Worm (Caenorhabditis elegans) whole organism, young adult: ENCODE data around the gene sre-56.

Experiments used
- F22D6.2 ChIP-seq: sonication (generic microtip); optimal IDR thresholded peaks from 2 replicates; lab custom pipeline; 2016; ENCODE audit warnings: mild to moderate bottlenecking, missing genetic modification characterization, missing compliant biosample characterization
- F49E8.2 ChIP-seq: sonication (generic microtip); optimal IDR thresholded peaks from 3 replicates; lab custom pipeline; 2017; ENCODE audit warnings: missing genetic modification characterization, mild to moderate bottlenecking, missing compliant biosample characterization, antibody characterized with exemption, moderate library complexity; ENCODE audit not compliant: insufficient read depth
- sdz-38 ChIP-seq: sonication (generic microtip); optimal IDR thresholded peaks from 2 replicates; lab custom pipeline; 2016; ENCODE audit warnings: missing genotype, missing genetic modification characterization, missing compliant biosample characterization

- TF ChIP-seq F49E8.2 (tag; lab: Kevin White, UChicago) (peak; percentile 19), sdz-38 (tag; lab: Kevin White, UChicago) (no peak), F22D6.2 (tag; lab: Kevin White, UChicago) (no peak)
Measured at ce11 chrII:12362262-12362661, 38.0 kb downstream of the sre-56 start.
